Worm (Caenorhabditis elegans) whole organism, young adult: Measurements from ENCODE around the gene C27A7.3.

ENCODE experiments used
- F52B5.7 ChIP-seq: sonication (generic microtip); optimal IDR thresholded peaks from 2 replicates; lab custom pipeline; 2016; ENCODE audit warnings: mild to moderate bottlenecking, missing genetic modification characterization, missing compliant biosample characterization
- ama-1 ChIP-seq, 3 experiments: fragments of 150-350 bp in 1 of 3; sonication (generic microtip) in 2 of 3; optimal IDR thresholded peaks; 2 replicates each; lab custom pipeline; 2014 to 2018; ENCODE audit warnings: missing biosample characterization in 2 of 3, missing genetic modification characterization in 2 of 3, missing genetic modification reagents in 2 of 3
- hlh-12 ChIP-seq: sonication (generic microtip); optimal IDR thresholded peaks from 2 replicates; lab custom pipeline; 2016; ENCODE audit warnings: missing genetic modification characterization, missing compliant biosample characterization
- lir-1 ChIP-seq: fragments of 200-800 bp; sonication (Bioruptor generic); conservative IDR thresholded peaks from 2 replicates; pipeline ENCODE4 v1.3.6; 2022; ENCODE audit warnings: missing genetic modification reagents, missing genetic modification characterization, missing compliant biosample characterization
- nfyb-1 ChIP-seq: fragments of 200-800 bp; sonication (Bioruptor generic); IDR thresholded peaks from 2 replicates; pipeline ENCODE4 v1.3.6; 2022; ENCODE audit warnings: missing genetic modification reagents, missing genetic modification characterization, missing compliant biosample characterization
- nhr-27 ChIP-seq: fragments of 200-800 bp; sonication (Bioruptor generic); optimal IDR thresholded peaks from 2 replicates; lab custom pipeline; 2018; ENCODE audit warnings: mild to moderate bottlenecking, missing genetic modification characterization, moderate library complexity, missing compliant biosample characterization
- pha-4 ChIP-seq: fragments of 150-350 bp; sonication (generic microtip); optimal IDR thresholded peaks from 2 replicates; lab custom pipeline; 2014; ENCODE audit warnings: missing biosample characterization, missing genetic modification reagents, missing genetic modification characterization
- rcor-1 ChIP-seq: fragments of 200-800 bp; sonication (Bioruptor generic); IDR thresholded peaks from 2 replicates; pipeline ENCODE4 v1.3.6; 2022; ENCODE audit warnings: missing genetic modification reagents, missing genetic modification characterization, missing compliant biosample characterization
- tbx-9 ChIP-seq: sonication (generic microtip); optimal IDR thresholded peaks from 2 replicates; lab custom pipeline; 2016; ENCODE audit warnings: borderline replicate concordance, missing genetic modification characterization, inconsistent platforms, missing compliant biosample characterization
- unc-62 ChIP-seq: fragments of 150-350 bp; optimal IDR thresholded peaks from 2 replicates; lab custom pipeline; 2014; ENCODE audit warnings: missing biosample characterization, missing genetic modification reagents, missing genetic modification characterization
- ztf-18 ChIP-seq: sonication (generic microtip); optimal IDR thresholded peaks from 2 replicates; lab custom pipeline; 2016; ENCODE audit warnings: missing genotype, mild to moderate bottlenecking, missing genetic modification characterization, missing compliant biosample characterization
- ztf-25 ChIP-seq: fragments of 200-800 bp; sonication (Bioruptor generic); IDR thresholded peaks from 2 replicates; pipeline ENCODE4 v1.3.6; 2022; ENCODE audit warnings: missing genetic modification reagents, missing genetic modification characterization, missing compliant biosample characterization
- ztf-6 ChIP-seq: fragments of 200-800 bp; sonication (Bioruptor generic); IDR thresholded peaks from 2 replicates; pipeline ENCODE4 v1.3.6; 2022; ENCODE audit warnings: missing genetic modification reagents, missing genetic modification characterization, missing compliant biosample characterization

- no peak for TF ChIP-seq unc-62 (GFP tag; lab: Kevin White, UChicago)
- TF ChIP-seq hlh-12 (tag; lab: Kevin White, UChicago) = no peak
- no peak for TF ChIP-seq lir-1 (GFP tag; lab: Robert Waterston, UW)
- TF ChIP-seq tbx-9 (tag; lab: Kevin White, UChicago) = no peak
- TF ChIP-seq pha-4 (tag; lab: Kevin White, UChicago) = no peak
- no peak for TF ChIP-seq nfyb-1
- TF ChIP-seq ama-1 (optimal IDR thresholded peaks at IDR 0.05; lab: Kevin White, UChicago) = no peak
- no peak for TF ChIP-seq ama-1 (GFP tag; optimal IDR thresholded peaks at IDR 0.05; lab: Kevin White, UChicago)
- no peak for TF ChIP-seq ztf-6 (GFP tag; lab: Robert Waterston, UW)
- no peak for TF ChIP-seq ztf-18 (tag; lab: Kevin White, UChicago)
- TF ChIP-seq nhr-27 (tag; lab: Kevin White, UChicago) = no peak
- no peak for TF ChIP-seq ztf-25 (GFP tag; lab: Robert Waterston, UW)
- no peak for TF ChIP-seq rcor-1 (GFP tag; lab: Robert Waterston, UW)
- no peak for TF ChIP-seq F52B5.7
Observed at ce11 chrV:12114693-12115092, 26.0 kb upstream of the C27A7.3 start, which contains the start of gene spin-1.
